Worm (Caenorhabditis elegans): ENCODE results near the gene prx-1.

The prx-1 gene

ce11 chrX:14320298-14320697 lies 6.6 kb downstream of the prx-1 start, which contains the start of gene C11H1.9:
C11H1.9 (minus strand) TSS chrX:14320398.
- no peak for TF ChIP-seq dao-5 (tag; optimal IDR thresholded peaks at IDR 0.05)
- no peak for TF ChIP-seq him-1 (tag; optimal IDR thresholded peaks at IDR 0.05)
- TF ChIP-seq W03F9.2 (tag; optimal IDR thresholded peaks at IDR 0.05) = no peak

DNA sequence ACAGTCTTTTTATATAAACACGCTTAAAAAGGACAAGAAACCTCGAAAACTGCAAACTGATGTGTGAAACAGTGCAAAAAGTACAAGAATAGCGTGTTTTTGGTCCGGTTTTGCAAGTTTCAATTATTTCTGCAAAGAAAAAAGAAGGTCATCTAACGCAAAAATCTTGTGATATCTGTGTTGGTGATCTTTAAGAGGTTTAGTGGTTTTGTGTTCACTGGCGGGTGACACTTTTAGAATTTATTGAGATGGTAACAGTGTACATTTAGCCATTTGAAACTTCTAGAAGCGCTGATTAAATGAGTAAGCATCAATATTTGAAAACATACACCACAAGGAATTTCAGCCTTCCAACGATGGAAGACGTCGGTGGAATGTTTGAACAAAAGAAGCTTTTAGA lies 9.1 kb downstream of the prx-1 start:
- TF ChIP-seq dao-5 (tag; optimal IDR thresholded peaks at IDR 0.05) (no peak), W03F9.2 (tag; optimal IDR thresholded peaks at IDR 0.05) (no peak), him-1 (tag; optimal IDR thresholded peaks at IDR 0.05) (no peak)

DNA sequence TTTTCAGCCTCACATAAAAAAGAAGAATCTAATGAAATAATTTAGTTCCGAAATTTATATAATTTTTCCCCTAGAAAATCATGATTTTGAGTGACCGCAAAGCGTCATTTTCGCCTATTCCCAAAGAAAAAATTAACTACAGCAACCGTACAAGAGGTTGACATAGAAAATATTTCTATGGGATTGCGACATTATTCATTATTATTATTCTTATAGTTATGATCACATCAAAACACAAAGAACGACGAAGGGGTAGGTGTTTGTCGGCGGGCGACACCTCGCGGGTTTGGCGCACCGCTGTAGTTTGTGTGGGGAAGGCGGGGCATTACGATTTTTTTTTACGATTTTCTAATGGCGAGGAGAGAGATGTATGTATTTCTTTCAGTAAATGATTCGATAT lies 10.6 kb downstream of the prx-1 start:
- TF ChIP-seq him-1 (tag; optimal IDR thresholded peaks at IDR 0.05) (no peak), dao-5 (tag; optimal IDR thresholded peaks at IDR 0.05) (no peak), W03F9.2 (tag; optimal IDR thresholded peaks at IDR 0.05) (no peak)

ce11 chrX:14326578-14326977 lies 12.9 kb downstream of the prx-1 start:
- TF ChIP-seq him-1 (tag; optimal IDR thresholded peaks at IDR 0.05) = no peak
- TF ChIP-seq W03F9.2 (tag; optimal IDR thresholded peaks at IDR 0.05) = no peak
- TF ChIP-seq dao-5 (tag; optimal IDR thresholded peaks at IDR 0.05) = no peak

- no peak for TF ChIP-seq him-1 (tag; optimal IDR thresholded peaks at IDR 0.05)
- TF ChIP-seq dao-5 (tag; optimal IDR thresholded peaks at IDR 0.05) = no peak
Measured at ce11 chrX:14327398-14327797, 13.7 kb downstream of the prx-1 start, which contains the start of gene C11H1.7. C11H1.7 (plus strand) TSS chrX:14327409.

DNA sequence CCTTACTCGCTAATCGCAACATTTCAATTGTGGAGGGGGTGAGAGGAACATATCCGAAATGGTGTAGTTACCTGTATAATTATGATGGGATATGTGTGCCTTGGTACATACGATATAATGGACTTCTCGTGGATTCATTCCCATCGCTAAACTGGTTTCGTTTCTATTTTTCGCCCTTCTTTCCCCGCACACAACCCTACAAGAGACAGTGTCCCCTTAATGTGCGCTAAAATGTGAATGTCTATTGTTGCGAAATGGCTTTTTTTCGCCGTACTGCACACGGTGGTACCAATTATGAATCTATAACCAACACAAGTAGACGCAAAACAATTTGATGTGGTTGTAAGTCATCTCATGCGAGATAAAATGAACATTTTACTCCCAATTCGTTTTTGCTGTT lies 15.6 kb downstream of the prx-1 start:
- TF ChIP-seq W03F9.2 (tag; optimal IDR thresholded peaks at IDR 0.05) (no peak), him-1 (tag; optimal IDR thresholded peaks at IDR 0.05) (no peak), dao-5 (tag; optimal IDR thresholded peaks at IDR 0.05) (no peak)

- TF ChIP-seq dao-5 (tag; optimal IDR thresholded peaks at IDR 0.05) = no peak
Measured at ce11 chrX:14334151-14334550, 20.4 kb downstream of the prx-1 start.

DNA sequence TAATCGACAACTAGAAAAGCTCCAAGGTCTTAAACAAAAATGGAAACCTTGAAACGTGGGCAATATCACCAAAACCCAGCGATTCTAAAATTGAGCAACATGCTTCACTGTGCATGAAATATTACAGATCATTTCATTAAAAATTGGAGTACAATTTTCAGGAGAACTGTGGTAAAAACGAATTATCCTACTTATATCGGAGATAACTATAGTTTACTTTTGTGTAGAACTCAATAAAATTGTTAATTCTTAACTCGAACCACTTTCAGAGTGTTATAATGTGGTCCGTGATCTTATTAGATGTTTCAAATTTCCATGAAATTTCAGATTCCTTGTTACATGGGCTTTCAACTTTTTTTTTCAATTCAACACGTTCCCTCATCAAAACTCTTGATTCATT lies 21.5 kb downstream of the prx-1 start, which contains the start of gene K04G11.1:
TSS of gene K04G11.1 (plus strand) at position 301 of the 400 bp plus-strand sequence.
- TF ChIP-seq dao-5 (tag; optimal IDR thresholded peaks at IDR 0.05) (no peak), him-1 (tag; optimal IDR thresholded peaks at IDR 0.05) (no peak), W03F9.2 (tag; optimal IDR thresholded peaks at IDR 0.05) (no peak)

DNA sequence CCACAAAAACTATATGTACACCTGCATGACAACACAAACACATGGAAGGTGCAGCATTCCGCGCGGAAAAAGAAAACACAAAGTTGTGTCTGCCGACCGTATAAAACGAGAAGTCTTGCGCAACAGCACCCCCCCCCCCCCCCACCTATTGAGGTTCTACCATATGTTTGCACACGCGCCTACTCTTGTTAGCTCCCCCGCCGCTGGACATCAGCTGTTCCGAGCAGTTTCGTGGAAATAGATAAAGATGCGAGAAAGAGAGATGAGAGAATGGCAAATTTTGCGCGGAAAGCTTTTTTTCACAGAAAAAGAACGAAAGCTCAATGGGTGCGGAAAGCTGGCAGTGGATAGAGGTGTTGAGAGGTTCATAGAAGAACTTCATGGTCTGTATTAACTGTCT lies 21.9 kb downstream of the prx-1 start:
- TF ChIP-seq dao-5 (tag; optimal IDR thresholded peaks at IDR 0.05) (no peak), him-1 (tag; optimal IDR thresholded peaks at IDR 0.05) (no peak), W03F9.2 (tag; optimal IDR thresholded peaks at IDR 0.05) (no peak)

DNA sequence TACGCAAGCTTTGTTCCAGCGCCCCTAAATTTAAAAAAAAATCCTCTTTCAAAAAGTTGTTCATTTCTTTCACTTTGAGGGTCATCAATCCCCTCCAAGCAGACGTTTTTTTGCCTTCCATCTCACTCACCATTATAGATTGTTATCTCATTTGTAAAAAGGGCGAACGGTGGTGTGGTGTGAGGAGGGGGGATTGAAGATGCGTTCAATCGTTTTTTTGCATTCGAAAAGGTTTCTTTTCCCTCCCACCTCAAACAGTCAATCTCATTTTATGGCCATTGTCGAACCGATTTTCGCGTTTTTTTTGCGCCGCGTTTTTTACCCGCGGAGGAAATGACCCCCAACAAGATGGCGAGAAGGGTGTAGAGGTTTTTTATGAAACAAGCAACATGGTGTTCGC lies 25.2 kb downstream of the prx-1 start:
- TF ChIP-seq W03F9.2 (tag; optimal IDR thresholded peaks at IDR 0.05) (no peak), dao-5 (tag; optimal IDR thresholded peaks at IDR 0.05) (no peak), him-1 (tag; optimal IDR thresholded peaks at IDR 0.05) (no peak)

ce11 chrX:14339723-14340122 lies 26.0 kb downstream of the prx-1 start:
- TF ChIP-seq W03F9.2 (tag; optimal IDR thresholded peaks at IDR 0.05) (no peak), dao-5 (tag; optimal IDR thresholded peaks at IDR 0.05) (no peak), him-1 (tag; optimal IDR thresholded peaks at IDR 0.05) (no peak)

DNA sequence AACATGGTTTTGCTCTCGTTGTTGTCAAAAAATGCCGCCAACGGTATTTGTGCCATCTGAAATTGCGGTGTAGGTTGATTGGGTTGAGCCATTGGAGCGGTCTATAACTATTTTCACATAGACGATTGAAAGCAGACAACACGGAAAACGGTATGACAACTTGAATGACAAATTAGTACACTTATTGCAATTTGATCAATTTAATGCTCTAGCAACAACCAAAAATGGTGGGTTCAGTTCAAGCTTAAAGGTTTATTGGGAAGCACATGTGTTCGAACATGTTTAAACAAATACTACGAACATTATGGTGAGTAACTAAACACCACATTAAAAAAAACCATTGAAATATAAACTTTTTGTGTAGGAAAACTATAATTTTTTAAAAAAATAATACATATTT lies 26.7 kb downstream of the prx-1 start, which contains the start of gene sel-7:
TSS of gene sel-7 (minus strand) at position 101 of the 400 bp plus-strand sequence.
- TF ChIP-seq W03F9.2 (tag; optimal IDR thresholded peaks at IDR 0.05) (no peak), dao-5 (tag; optimal IDR thresholded peaks at IDR 0.05) (no peak), him-1 (tag; optimal IDR thresholded peaks at IDR 0.05) (no peak)

DNA sequence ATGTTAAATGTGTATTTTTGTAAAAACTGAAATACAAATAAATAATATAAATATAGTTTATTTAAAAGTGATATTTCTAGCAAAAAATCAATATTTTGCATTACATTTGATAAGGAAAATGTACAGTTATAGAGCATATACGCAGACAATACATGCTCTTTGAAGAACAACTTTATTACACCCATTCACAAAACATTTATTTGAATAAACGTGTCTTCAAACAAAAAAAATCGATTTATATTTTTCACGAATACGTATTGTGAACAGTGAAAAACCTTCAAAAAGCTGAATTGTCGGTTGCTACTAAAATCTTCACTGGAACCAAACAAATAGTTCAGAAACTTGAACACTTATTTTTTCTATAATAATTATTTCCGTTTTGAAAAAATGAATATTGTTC lies 33.8 kb downstream of the prx-1 start, which contains the start of gene K04G11.3:
TSS of gene K04G11.3 (minus strand) at position 101 of the 400 bp plus-strand sequence.
- TF ChIP-seq W03F9.2 (tag; optimal IDR thresholded peaks at IDR 0.05) = no peak
- TF ChIP-seq dao-5 (tag; optimal IDR thresholded peaks at IDR 0.05) = no peak
- no peak for TF ChIP-seq him-1 (tag; optimal IDR thresholded peaks at IDR 0.05)

DNA sequence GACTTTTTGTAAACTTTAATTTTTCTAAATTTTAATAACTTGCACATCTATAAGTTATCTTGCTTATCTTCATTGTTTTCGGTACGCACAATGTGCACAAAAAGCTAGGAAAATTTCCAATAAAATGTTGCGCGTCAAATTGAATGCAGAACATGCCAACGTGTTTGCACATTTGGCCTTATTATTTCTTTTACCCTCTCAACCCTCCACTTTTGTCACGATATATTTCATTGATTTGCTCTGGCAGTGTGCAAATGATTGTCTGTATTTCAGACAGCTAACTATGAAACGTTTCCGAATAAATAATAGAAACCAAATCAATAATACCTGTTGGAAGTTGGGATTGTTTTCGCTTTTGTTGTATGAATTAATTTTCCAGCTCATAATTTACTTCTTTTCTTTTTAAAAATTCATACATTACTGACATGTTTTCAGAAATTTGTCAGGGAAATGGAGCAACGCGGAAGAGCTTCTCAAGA lies 36.0 kb downstream of the prx-1 start, which contains the start of gene wdr-5.2:
TSS of gene wdr-5.2 (plus strand) at position 429 of the 479 bp plus-strand sequence.
- no peak for TF ChIP-seq him-1 (tag; optimal IDR thresholded peaks at IDR 0.05)
- no peak for TF ChIP-seq dao-5 (tag; optimal IDR thresholded peaks at IDR 0.05)
- TF ChIP-seq W03F9.2 (tag; optimal IDR thresholded peaks at IDR 0.05) = no peak

DNA sequence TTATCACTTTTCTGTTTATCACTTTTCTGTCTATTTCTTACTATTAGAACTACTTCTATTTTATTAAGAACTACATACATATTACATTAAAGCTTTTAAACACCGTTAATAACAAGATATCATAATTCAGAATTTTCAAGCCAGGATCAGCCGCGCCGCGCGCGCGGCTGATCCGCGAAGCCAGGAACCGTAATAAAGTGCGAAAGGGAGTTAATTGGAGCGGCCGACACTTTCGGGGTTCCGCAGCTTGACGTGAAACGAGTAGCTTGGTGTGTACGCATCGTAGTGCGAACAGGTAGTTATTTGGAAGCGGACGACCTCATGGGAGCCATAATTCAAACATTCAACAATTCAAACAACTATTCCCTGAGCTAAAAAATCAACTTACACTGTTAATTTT lies 41.3 kb downstream of the prx-1 start:
- TF ChIP-seq dao-5 (tag; optimal IDR thresholded peaks at IDR 0.05) = no peak
- TF ChIP-seq him-1 (tag; optimal IDR thresholded peaks at IDR 0.05) = no peak
- TF ChIP-seq W03F9.2 (tag; optimal IDR thresholded peaks at IDR 0.05) = no peak

Data from whole organism, L4/young adult.